Fruit fly (Drosophila melanogaster) whole organism, wandering third instar larva: ENCODE data around the gene sloth1.

Source experiments
- Abd-B ChIP-seq: fragments of >200 bp; optimal IDR thresholded peaks from 2 replicates; lab custom pipeline; 2017; ENCODE audit warnings: missing biosample characterization, missing genetic modification characterization
- CG9705 ChIP-seq: fragments of 200-800 bp; sonication (Bioruptor generic); optimal IDR thresholded peaks from 2 replicates; lab custom pipeline; 2018; ENCODE audit warnings: missing biosample characterization, mild to moderate bottlenecking, missing genetic modification characterization
- Dfd ChIP-seq: fragments of >200 bp; optimal IDR thresholded peaks from 2 replicates; lab custom pipeline; 2017; ENCODE audit warnings: missing biosample characterization, missing genetic modification characterization
- Dif ChIP-seq: fragments of 200-275, 200-300 bp; sonication (Bioruptor generic); optimal IDR thresholded peaks from 2 replicates; lab custom pipeline; 2018; ENCODE audit warnings: missing biosample characterization, missing genetic modification characterization; ENCODE audit not compliant: partially characterized antibody
- GATAd ChIP-seq: sonication (Bioruptor generic); optimal IDR thresholded peaks from 2 replicates; lab custom pipeline; 2016; ENCODE audit warnings: missing biosample characterization, missing genetic modification characterization
- HLH106 ChIP-seq: fragments of 200-800 bp; optimal IDR thresholded peaks from 3 replicates; lab custom pipeline; 2019; ENCODE audit warnings: missing biosample characterization, mild to moderate bottlenecking, missing genetic modification characterization, moderate library complexity
- Hnf4 ChIP-seq: fragments of 200-800 bp; sonication (Bioruptor generic); optimal IDR thresholded peaks from 2 replicates; lab custom pipeline; 2016; ENCODE audit warnings: missing biosample characterization, mild to moderate bottlenecking, missing genetic modification characterization
- Hr78 ChIP-seq: fragments of >200 bp; optimal IDR thresholded peaks from 2 replicates; lab custom pipeline; 2017; ENCODE audit warnings: missing biosample characterization, missing genetic modification characterization
- Hr83 ChIP-seq: fragments of 200-300 bp; sonication (Bioruptor generic); optimal IDR thresholded peaks from 2 replicates; lab custom pipeline; 2016; ENCODE audit warnings: missing biosample characterization, mild to moderate bottlenecking, missing genetic modification characterization, moderate library complexity; ENCODE audit not compliant: poor library complexity, severe bottlenecking
- Jra ChIP-seq: sonication (Bioruptor generic); optimal IDR thresholded peaks from 2 replicates; lab custom pipeline; 2016; ENCODE audit warnings: missing biosample characterization, missing genetic modification characterization
- Myc ChIP-seq: fragments of >200 bp; optimal IDR thresholded peaks from 2 replicates; lab custom pipeline; 2017
- N ChIP-seq: fragments of >200 bp; optimal IDR thresholded peaks from 2 replicates; lab custom pipeline; 2018; ENCODE audit warnings: missing biosample characterization, missing external identifiers, missing genetic modification characterization
- Sp1 ChIP-seq: fragments of 200-800 bp; sonication (Bioruptor generic); optimal IDR thresholded peaks from 3 replicates; lab custom pipeline; 2019; ENCODE audit warnings: missing biosample characterization, mild to moderate bottlenecking, missing genetic modification characterization, moderate library complexity
- Vsx2 ChIP-seq: fragments of 200-300, 225-300 bp; sonication (Bioruptor generic); optimal IDR thresholded peaks from 2 replicates; lab custom pipeline; 2018; ENCODE audit warnings: missing biosample characterization, missing genetic modification characterization; ENCODE audit not compliant: partially characterized antibody
- brk ChIP-seq: fragments of 200-800 bp; sonication (Bioruptor generic); optimal IDR thresholded peaks from 2 replicates; lab custom pipeline; 2016; ENCODE audit warnings: missing biosample characterization, mild to moderate bottlenecking, missing genetic modification characterization
- dl ChIP-seq, 2 experiments: fragments of 175-275, 200-275 bp in 1 of 2; fragments of 200-275 bp in 1 of 2; sonication (Bioruptor generic); optimal IDR thresholded peaks; lab custom pipeline; 2018; ENCODE audit warnings: mild to moderate bottlenecking in 2 of 2, missing biosample characterization in 2 of 2, missing genetic modification characterization in 2 of 2, moderate library complexity in 2 of 2; ENCODE audit not compliant: partially characterized antibody in 2 of 2, insufficient read depth in 1 of 2
- ey ChIP-seq: fragments of 200-800 bp; sonication (Bioruptor generic); optimal IDR thresholded peaks from 2 replicates; lab custom pipeline; 2016; ENCODE audit warnings: missing biosample characterization, missing genetic modification characterization
- foxo ChIP-seq, 2 experiments: fragments of 200-800 bp; sonication (Bioruptor generic); optimal IDR thresholded peaks; 2 replicates in 1 of 2; 3 replicates in 1 of 2; lab custom pipeline; 2016 to 2017; ENCODE audit warnings: missing biosample characterization in 2 of 2, missing genetic modification characterization in 2 of 2
- fru ChIP-seq: fragments of 200-800 bp; sonication (Bioruptor generic); optimal IDR thresholded peaks from 3 replicates; lab custom pipeline; 2016; ENCODE audit warnings: missing biosample characterization, mild to moderate bottlenecking, missing genetic modification characterization
- h ChIP-seq: fragments of 200-800 bp; sonication (Bioruptor generic); optimal IDR thresholded peaks from 3 replicates; lab custom pipeline; 2016; ENCODE audit warnings: missing biosample characterization, mild to moderate bottlenecking, missing genetic modification characterization
- psq ChIP-seq: fragments of 200-800 bp; sonication (Bioruptor generic); optimal IDR thresholded peaks from 3 replicates; lab custom pipeline; 2017; ENCODE audit warnings: missing biosample characterization, mild to moderate bottlenecking, missing genetic modification characterization, moderate library complexity
- rgr ChIP-seq: fragments of 200-800 bp; sonication (Bioruptor generic); optimal IDR thresholded peaks from 3 replicates; lab custom pipeline; 2016; ENCODE audit warnings: missing biosample characterization, mild to moderate bottlenecking, missing genetic modification characterization
- sage ChIP-seq: fragments of 200-800 bp; sonication (Bioruptor generic); optimal IDR thresholded peaks from 2 replicates; lab custom pipeline; 2016; ENCODE audit warnings: missing biosample characterization, mild to moderate bottlenecking, missing genetic modification characterization
- sv ChIP-seq: fragments of 200-800 bp; sonication (Bioruptor generic); optimal IDR thresholded peaks from 3 replicates; lab custom pipeline; 2016; ENCODE audit warnings: missing biosample characterization, missing genetic modification characterization
- tai ChIP-seq: sonication (Bioruptor generic); optimal IDR thresholded peaks from 2 replicates; lab custom pipeline; 2016; ENCODE audit warnings: missing biosample characterization, missing genetic modification characterization
- usp ChIP-seq: fragments of >200 bp; optimal IDR thresholded peaks from 2 replicates; lab custom pipeline; 2017; ENCODE audit warnings: missing biosample characterization, missing genetic modification characterization
- woc ChIP-seq: sonication (Bioruptor generic); optimal IDR thresholded peaks from 2 replicates; lab custom pipeline; 2016; ENCODE audit warnings: missing biosample characterization, mild to moderate bottlenecking, missing genetic modification characterization

The sloth1 gene

DNA sequence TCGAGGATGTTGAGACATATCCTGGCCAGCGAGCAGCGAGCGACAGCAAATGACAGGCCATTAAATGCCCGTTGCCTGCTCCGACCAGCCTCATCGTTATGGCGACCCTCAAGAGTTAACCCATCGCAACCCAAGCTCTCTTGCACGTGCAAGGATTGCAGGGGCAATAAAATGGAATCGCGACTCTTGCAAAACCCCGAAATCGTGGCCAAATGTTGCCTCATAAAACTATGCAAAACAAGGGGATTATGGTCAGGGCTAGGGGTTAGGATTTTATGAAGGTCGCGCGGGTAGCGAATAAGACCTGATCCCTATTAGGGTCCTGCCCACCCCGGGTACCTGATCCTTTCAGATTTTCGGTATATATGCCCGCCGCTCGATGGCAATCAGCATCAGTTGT, 37.9 kb downstream of the sloth1 start, which contains the start of gene nullo:
Gene nullo, plus strand, starts transcription at position 390 of the 400 bp plus-strand sequence.
- no peak for TF ChIP-seq Jra (GFP tag; lab: Kevin White, UChicago)
- TF ChIP-seq sage (GFP tag; lab: Kevin White, UChicago), result no peak
- TF ChIP-seq tai (GFP tag; lab: Kevin White, UChicago), result no peak
- TF ChIP-seq Hr83 (GFP tag; lab: Kevin White, UChicago), result no peak
- no peak for TF ChIP-seq h
- no peak for TF ChIP-seq Myc (lab: Kevin White, UChicago)
- no peak for TF ChIP-seq psq (GFP tag; lab: Kevin White, UChicago)
- TF ChIP-seq sv (GFP tag; lab: Kevin White, UChicago), result no peak
- TF ChIP-seq N (GFP tag; lab: Kevin White, UChicago), result no peak
- TF ChIP-seq Sp1 (GFP tag; lab: Kevin White, UChicago), result no peak
- TF ChIP-seq Hnf4, result no peak
- TF ChIP-seq CG9705 (GFP tag; lab: Kevin White, UChicago), result no peak
- no peak for TF ChIP-seq Dif
- TF ChIP-seq Abd-B (GFP tag; lab: Kevin White, UChicago), result no peak
- TF ChIP-seq Dfd (GFP tag; lab: Kevin White, UChicago), result no peak
- no peak for TF ChIP-seq Hr78 (GFP tag; lab: Kevin White, UChicago)

DNA sequence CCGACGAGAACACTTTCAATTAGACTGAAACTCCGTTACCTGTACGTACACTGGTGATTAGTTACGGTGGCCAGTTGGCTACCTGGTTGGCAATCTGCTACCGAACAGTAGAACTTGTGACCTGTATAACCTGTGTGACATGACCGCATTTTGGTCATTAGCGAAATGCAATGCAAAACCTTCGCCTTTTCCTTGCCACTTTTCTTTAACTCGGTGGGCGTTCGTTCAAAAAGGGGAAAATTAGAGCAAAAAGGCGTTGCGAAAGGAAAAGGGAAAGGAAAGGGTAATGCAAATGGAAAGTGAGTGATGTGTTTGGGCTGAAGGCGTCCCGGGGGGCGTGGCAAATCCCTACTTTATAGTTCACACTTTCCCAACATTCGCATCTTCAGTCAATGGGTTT, 47.8 kb downstream of the sloth1 start:
- no peak for TF ChIP-seq woc (GFP tag; lab: Kevin White, UChicago)
- no peak for TF ChIP-seq Hnf4
- TF ChIP-seq Vsx2 (GFP tag; lab: Kevin White, UChicago), result no peak
- no peak for TF ChIP-seq fru
- no peak for TF ChIP-seq rgr (GFP tag; lab: Kevin White, UChicago)
- TF ChIP-seq brk (GFP tag; lab: Kevin White, UChicago), result no peak
- TF ChIP-seq dl (GFP tag; optimal IDR thresholded peaks at IDR 0.05; lab: Kevin White, UChicago; ENCODE audit: insufficient read depth in 1 of 2, partially characterized antibody in 2 of 2), result no peak
- no peak for TF ChIP-seq Sp1 (GFP tag; lab: Kevin White, UChicago)
- no peak for TF ChIP-seq Jra (GFP tag; lab: Kevin White, UChicago)
- TF ChIP-seq N (GFP tag; lab: Kevin White, UChicago), result no peak
- no peak for TF ChIP-seq h
- no peak for TF ChIP-seq usp (GFP tag; lab: Kevin White, UChicago)
- TF ChIP-seq tai (GFP tag; lab: Kevin White, UChicago), result no peak
- TF ChIP-seq ey (GFP tag; lab: Kevin White, UChicago), result no peak
- no peak for TF ChIP-seq Hr83 (GFP tag; lab: Kevin White, UChicago)
- TF ChIP-seq GATAd (GFP tag; lab: Kevin White, UChicago), result no peak
- no peak for TF ChIP-seq HLH106
- TF ChIP-seq foxo (GFP tag; optimal IDR thresholded peaks at IDR 0.05; lab: Kevin White, UChicago), result no peak
